Worm (Caenorhabditis elegans) whole organism, L2 larva: Measurements from ENCODE around the gene cnnm-2.
A peak's percentile ranks its signal among the peaks of the same experiment; 100 is the strongest.

Experiments used
- C34F6.9 ChIP-seq: fragments of 150-350 bp; optimal IDR thresholded peaks from 2 replicates; lab custom pipeline; 2014; ENCODE audit warnings: missing biosample characterization, missing genetic modification characterization
- F13H6.1 ChIP-seq: sonication (generic microtip); optimal IDR thresholded peaks from 2 replicates; lab custom pipeline; 2016; ENCODE audit warnings: missing genetic modification characterization, missing compliant biosample characterization
- R02D3.7 ChIP-seq: fragments of 150-350 bp; optimal IDR thresholded peaks from 2 replicates; lab custom pipeline; 2014; ENCODE audit warnings: missing biosample characterization, missing genetic modification characterization
- Y55F3AM.14 ChIP-seq: fragments of 200-800 bp; sonication (Bioruptor generic); optimal IDR thresholded peaks from 2 replicates; lab custom pipeline; 2018; ENCODE audit warnings: mild to moderate bottlenecking, missing genetic modification characterization, missing compliant biosample characterization
- alr-1 ChIP-seq: fragments of 150-350 bp; optimal IDR thresholded peaks from 2 replicates; lab custom pipeline; 2014; ENCODE audit warnings: missing biosample characterization, missing genetic modification characterization
- aly-2 ChIP-seq: fragments of 150-350 bp; optimal IDR thresholded peaks from 2 replicates; lab custom pipeline; 2014; ENCODE audit warnings: missing biosample characterization, missing genetic modification characterization
- ama-1 ChIP-seq: fragments of 150-350 bp; optimal IDR thresholded peaks from 2 replicates; lab custom pipeline; 2018; ENCODE audit warnings: inconsistent platforms
- blmp-1 ChIP-seq: sonication (generic microtip); optimal IDR thresholded peaks from 2 replicates; lab custom pipeline; 2017; ENCODE audit warnings: missing genetic modification characterization, mild to moderate bottlenecking, missing compliant biosample characterization, antibody characterized with exemption, moderate library complexity; ENCODE audit not compliant: insufficient read depth
- ceh-16 ChIP-seq: fragments of 150-350 bp; optimal IDR thresholded peaks from 2 replicates; lab custom pipeline; 2014; ENCODE audit warnings: missing biosample characterization, missing genetic modification characterization
- ceh-82 ChIP-seq: fragments of 150-350 bp; optimal IDR thresholded peaks from 2 replicates; lab custom pipeline; 2014; ENCODE audit warnings: missing biosample characterization, missing genetic modification characterization
- crh-2 ChIP-seq: sonication (generic microtip); optimal IDR thresholded peaks from 2 replicates; lab custom pipeline; 2017; ENCODE audit warnings: missing biosample characterization, missing genetic modification characterization
- dmd-4 ChIP-seq: sonication (generic microtip); optimal IDR thresholded peaks from 2 replicates; lab custom pipeline; 2017; ENCODE audit warnings: missing biosample characterization, missing genetic modification characterization
- egl-27 ChIP-seq: sonication (generic microtip); optimal IDR thresholded peaks from 3 replicates; lab custom pipeline; 2017; ENCODE audit warnings: missing biosample characterization, missing genetic modification reagents, missing genetic modification characterization
- elt-1 ChIP-seq: fragments of 150-350 bp; optimal IDR thresholded peaks from 2 replicates; lab custom pipeline; 2014; ENCODE audit warnings: missing biosample characterization, missing genetic modification characterization
- elt-3 ChIP-seq: sonication (generic microtip); optimal IDR thresholded peaks from 2 replicates; lab custom pipeline; 2017; ENCODE audit warnings: missing biosample characterization, missing genetic modification characterization
- fos-1 ChIP-seq: fragments of 150-350 bp; optimal IDR thresholded peaks from 2 replicates; lab custom pipeline; 2014; ENCODE audit warnings: missing biosample characterization, missing genetic modification characterization
- gmeb-1 ChIP-seq: fragments of 150-350 bp; optimal IDR thresholded peaks from 2 replicates; lab custom pipeline; 2014; ENCODE audit warnings: missing biosample characterization, missing genetic modification characterization
- lin-11 ChIP-seq: fragments of 150-350 bp; sonication (generic microtip); optimal IDR thresholded peaks from 2 replicates; lab custom pipeline; 2014; ENCODE audit warnings: missing biosample characterization, missing genetic modification characterization, inconsistent platforms, mixed read lengths
- lin-13 ChIP-seq: fragments of 150-350 bp; optimal IDR thresholded peaks from 2 replicates; lab custom pipeline; 2014; ENCODE audit warnings: missing biosample characterization, missing genetic modification reagents, missing genetic modification characterization
- lin-39 ChIP-seq: fragments of 150-350 bp; optimal IDR thresholded peaks from 2 replicates; lab custom pipeline; 2014; ENCODE audit warnings: missing biosample characterization, missing genetic modification reagents, missing genetic modification characterization
- lsy-2 ChIP-seq, 2 experiments: fragments of 150-350 bp in 1 of 2; sonication (generic microtip) in 1 of 2; optimal IDR thresholded peaks; 2 replicates each; lab custom pipeline; 2014 to 2017; ENCODE audit warnings: missing biosample characterization in 2 of 2, missing genetic modification characterization in 2 of 2
- mab-5 ChIP-seq: fragments of 150-350 bp; optimal IDR thresholded peaks from 2 replicates; lab custom pipeline; 2014; ENCODE audit warnings: missing biosample characterization, missing genetic modification characterization
- mbf-1 ChIP-seq: sonication (generic microtip); optimal IDR thresholded peaks from 2 replicates; lab custom pipeline; 2017; ENCODE audit warnings: missing biosample characterization, missing genetic modification characterization
- mdl-1 ChIP-seq, 2 experiments: fragments of 150-350 bp in 1 of 2; sonication (generic microtip) in 1 of 2; optimal IDR thresholded peaks; 2 replicates each; lab custom pipeline; 2017; ENCODE audit warnings: missing biosample characterization in 2 of 2, missing genetic modification characterization in 2 of 2
- nhr-11 ChIP-seq: fragments of 150-350 bp; optimal IDR thresholded peaks from 2 replicates; lab custom pipeline; 2014; ENCODE audit warnings: missing biosample characterization, missing genetic modification characterization
- nhr-12 ChIP-seq: fragments of 150-350 bp; optimal IDR thresholded peaks from 2 replicates; lab custom pipeline; 2014; ENCODE audit warnings: missing biosample characterization, missing genetic modification characterization
- nhr-129 ChIP-seq: fragments of 150-350 bp; optimal IDR thresholded peaks from 2 replicates; lab custom pipeline; 2014; ENCODE audit warnings: missing biosample characterization, missing genetic modification characterization
- nhr-21 ChIP-seq: fragments of 150-350 bp; optimal IDR thresholded peaks from 2 replicates; lab custom pipeline; 2014; ENCODE audit warnings: missing biosample characterization, missing genetic modification characterization
- nhr-23 ChIP-seq: fragments of 150-350 bp; optimal IDR thresholded peaks from 2 replicates; lab custom pipeline; 2014; ENCODE audit warnings: missing biosample characterization, missing genetic modification reagents, missing genetic modification characterization
- nhr-237 ChIP-seq: fragments of 150-350 bp; optimal IDR thresholded peaks from 2 replicates; lab custom pipeline; 2014; ENCODE audit warnings: missing biosample characterization, missing genetic modification characterization
- nhr-25 ChIP-seq: fragments of 150-350 bp; sonication (generic microtip); optimal IDR thresholded peaks from 3 replicates; lab custom pipeline; 2014; ENCODE audit warnings: missing biosample characterization, missing genetic modification characterization
- nhr-77 ChIP-seq: fragments of 150-350 bp; optimal IDR thresholded peaks from 2 replicates; lab custom pipeline; 2014; ENCODE audit warnings: missing biosample characterization, missing genetic modification characterization
- peb-1 ChIP-seq: fragments of 150-350 bp; optimal IDR thresholded peaks from 2 replicates; lab custom pipeline; 2014; ENCODE audit warnings: missing biosample characterization, missing genetic modification characterization
- sem-4 ChIP-seq: fragments of 150-350 bp; optimal IDR thresholded peaks from 2 replicates; lab custom pipeline; 2014; ENCODE audit warnings: missing biosample characterization, missing genetic modification reagents, missing genetic modification characterization
- skn-1 ChIP-seq: sonication (generic microtip); optimal IDR thresholded peaks from 2 replicates; lab custom pipeline; 2017; ENCODE audit warnings: missing biosample characterization, missing genetic modification characterization
- sma-3 ChIP-seq: sonication (generic microtip); optimal IDR thresholded peaks from 2 replicates; lab custom pipeline; 2016; ENCODE audit warnings: missing genetic modification reagents, missing genetic modification characterization, missing compliant biosample characterization
- sma-9 ChIP-seq, 2 experiments: fragments of 150-350 bp in 1 of 2; sonication (generic microtip) in 1 of 2; optimal IDR thresholded peaks; 2 replicates each; lab custom pipeline; 2014 to 2016; ENCODE audit warnings: missing genetic modification characterization in 2 of 2, mild to moderate bottlenecking in 1 of 2, missing biosample characterization in 1 of 2, missing compliant biosample characterization in 1 of 2, missing genetic modification reagents in 1 of 2, moderate library complexity in 1 of 2
- snpc-4 ChIP-seq: fragments of 150-350 bp; optimal IDR thresholded peaks from 2 replicates; lab custom pipeline; 2014; ENCODE audit warnings: missing biosample characterization, missing genetic modification characterization
- unc-39 ChIP-seq: fragments of 150-350 bp; optimal IDR thresholded peaks from 2 replicates; lab custom pipeline; 2014; ENCODE audit warnings: missing biosample characterization, missing genetic modification characterization
- unc-55 ChIP-seq: fragments of 150-350 bp; sonication (generic microtip); optimal IDR thresholded peaks from 3 replicates; lab custom pipeline; 2014; ENCODE audit warnings: missing biosample characterization, missing genetic modification reagents, missing genetic modification characterization
- unc-62 ChIP-seq: fragments of 150-350 bp; optimal IDR thresholded peaks from 2 replicates; lab custom pipeline; 2014; ENCODE audit warnings: missing biosample characterization, missing genetic modification reagents, missing genetic modification characterization
- zag-1 ChIP-seq: fragments of 150-350 bp; optimal IDR thresholded peaks from 2 replicates; lab custom pipeline; 2014; ENCODE audit warnings: missing biosample characterization, missing genetic modification characterization
- ztf-1 ChIP-seq: fragments of 200-800 bp; sonication (Bioruptor generic); conservative IDR thresholded peaks from 2 replicates; pipeline ENCODE4 v1.3.6; 2022; ENCODE audit warnings: missing genetic modification characterization, missing compliant biosample characterization
- ztf-11 ChIP-seq: sonication (generic microtip); optimal IDR thresholded peaks from 2 replicates; lab custom pipeline; 2017; ENCODE audit warnings: missing biosample characterization, missing genetic modification characterization
- ztf-4 ChIP-seq: fragments of 150-350 bp; optimal IDR thresholded peaks from 2 replicates; lab custom pipeline; 2014; ENCODE audit warnings: missing biosample characterization, missing genetic modification characterization

cnnm-2 gene

ce11 chrX:8828365-8828764 lies 16.5 kb downstream of the cnnm-2 start, which contains the start of gene rcs-1:
TSS of gene rcs-1 (minus strand) at chrX:8828540.
- no peak for TF ChIP-seq aly-2 (tag; lab: Kevin White, UChicago)
- TF ChIP-seq sma-9 (GFP tag; optimal IDR thresholded peaks at IDR 0.05; lab: Kevin White, UChicago): no peak
- no peak for TF ChIP-seq sma-9 (tag; optimal IDR thresholded peaks at IDR 0.05; lab: Kevin White, UChicago)
- TF ChIP-seq elt-1 (tag; lab: Kevin White, UChicago): no peak
- no peak for TF ChIP-seq lin-39 (tag; lab: Kevin White, UChicago)
- no peak for TF ChIP-seq unc-55 (GFP tag; lab: Kevin White, UChicago)
- peak; percentile 71 for TF ChIP-seq fos-1 (tag; lab: Kevin White, UChicago)
- TF ChIP-seq gmeb-1 (tag; lab: Kevin White, UChicago): no peak

ce11 chrX:8831162-8831561 lies 19.3 kb downstream of the cnnm-2 start, which contains the start of gene C28G1.6:
TSS of gene C28G1.6 (minus strand) at chrX:8831262.
- no peak for TF ChIP-seq nhr-11 (tag; lab: Kevin White, UChicago)
- peak; percentile 11 for TF ChIP-seq fos-1 (tag; lab: Kevin White, UChicago)

DNA sequence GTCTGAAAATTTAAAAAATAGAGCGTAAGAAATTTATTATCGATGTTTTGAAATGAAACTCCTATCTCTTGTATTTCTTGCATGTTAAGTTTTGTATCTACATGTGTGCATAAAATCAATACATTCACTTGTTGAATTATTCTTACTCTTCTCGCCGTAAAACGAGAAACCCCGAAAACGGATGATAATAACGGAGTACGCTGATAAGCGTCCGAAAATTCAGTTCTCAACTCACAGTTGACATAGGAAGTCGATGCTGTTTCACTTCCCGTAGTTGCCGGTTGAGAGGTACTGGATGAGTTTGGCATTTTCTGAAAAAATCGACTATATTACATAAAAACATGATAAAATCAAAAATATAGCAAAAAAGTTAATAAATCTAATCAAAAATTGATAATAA lies 23.5 kb downstream of the cnnm-2 start, which contains the start of gene sec-15:
Gene sec-15, minus strand, starts transcription at position 311 of the 400 bp plus-strand sequence.
- TF ChIP-seq lin-13 (GFP tag; lab: Kevin White, UChicago) (no peak), unc-62 (GFP tag; lab: Kevin White, UChicago) (no peak), C34F6.9 (no peak), sma-3 (GFP tag; lab: Kevin White, UChicago) (no peak), mab-5 (no peak), snpc-4 (tag; lab: Kevin White, UChicago) (no peak)
- TF ChIP-seq, all 48 proteins: peak for 0

- TF ChIP-seq ztf-4 (peak; percentile 79), aly-2 (tag; lab: Kevin White, UChicago) (no peak), blmp-1 (tag; lab: Kevin White, UChicago) (peak; percentile 58), F13H6.1 (tag; lab: Kevin White, UChicago) (peak; percentile 95), ama-1 (lab: Kevin White, UChicago) (no peak), elt-3 (tag; lab: Kevin White, UChicago) (no peak), nhr-23 (no peak), mdl-1 (tag; optimal IDR thresholded peaks at IDR 0.05; lab: Kevin White, UChicago) (peak; percentile 44 to 85), crh-2 (tag; lab: Kevin White, UChicago) (peak; percentile 95), lin-11 (tag; lab: Kevin White, UChicago) (peak; percentile 85), Y55F3AM.14 (peak; percentile 81), R02D3.7 (tag; lab: Kevin White, UChicago) (no peak), mab-5 (peak; percentile 92), nhr-12 (no peak), ztf-1 (GFP tag; lab: Robert Waterston, UW) (no peak), sem-4 (tag; lab: Kevin White, UChicago) (peak; percentile 84), unc-62 (GFP tag; lab: Kevin White, UChicago) (peak; percentile 44), nhr-129 (tag; lab: Kevin White, UChicago) (peak; percentile 97), ztf-11 (tag; lab: Kevin White, UChicago) (peak; percentile 29), mbf-1 (tag; lab: Kevin White, UChicago) (no peak), nhr-21 (tag; lab: Kevin White, UChicago) (peak; percentile 92), dmd-4 (no peak), nhr-11 (tag; lab: Kevin White, UChicago) (peak; percentile 69), unc-55 (GFP tag; lab: Kevin White, UChicago) (peak; percentile 91), sma-3 (GFP tag; lab: Kevin White, UChicago) (peak; percentile 91), peb-1 (peak; percentile 62), sma-9 (GFP tag; optimal IDR thresholded peaks at IDR 0.05; lab: Kevin White, UChicago) (peak; percentile 95), sma-9 (tag; optimal IDR thresholded peaks at IDR 0.05; lab: Kevin White, UChicago) (no peak), egl-27 (peak; percentile 94), alr-1 (tag; lab: Kevin White, UChicago) (no peak), nhr-25 (tag; lab: Kevin White, UChicago) (peak; percentile 90), skn-1 (tag; lab: Kevin White, UChicago) (no peak), ceh-82 (tag; lab: Kevin White, UChicago) (peak; percentile 9), nhr-237 (tag; lab: Kevin White, UChicago) (peak; percentile 8), C34F6.9 (peak; percentile 90), lin-13 (GFP tag; lab: Kevin White, UChicago) (peak; percentile 84), nhr-77 (tag; lab: Kevin White, UChicago) (peak; percentile 38), unc-39 (tag; lab: Kevin White, UChicago) (no peak), ceh-16 (tag; lab: Kevin White, UChicago) (peak; percentile 28), fos-1 (tag; lab: Kevin White, UChicago) (peak; percentile 65), gmeb-1 (tag; lab: Kevin White, UChicago) (peak; percentile 80), lin-39 (tag; lab: Kevin White, UChicago) (peak; percentile 57), zag-1 (tag; lab: Kevin White, UChicago) (peak; percentile 59), lsy-2 (tag; optimal IDR thresholded peaks at IDR 0.05; lab: Kevin White, UChicago) (peak; percentile 84 to 93)
These were observed 24.0 kb downstream of the cnnm-2 start, which contains the start of gene C28G1.2 for ce11 chrX:8835887-8836348. TSS of gene C28G1.2 (plus strand) at chrX:8836016.
